Fruit fly (Drosophila melanogaster) whole organism, embryonic: ENCODE data around the gene Top3alpha.

Experiments
- CG3995 ChIP-seq: fragments of 200-800 bp; sonication (Bioruptor generic); optimal IDR thresholded peaks from 3 replicates; lab custom pipeline; 2016; ENCODE audit warnings: missing biosample characterization, missing genetic modification characterization
- CG4707 ChIP-seq: fragments of 200-800 bp; sonication (Bioruptor generic); optimal IDR thresholded peaks from 2 replicates; lab custom pipeline; 2018; ENCODE audit warnings: missing biosample characterization, mild to moderate bottlenecking, missing genetic modification characterization, moderate library complexity
- HLH54F ChIP-seq: fragments of 200-800 bp; sonication (Bioruptor generic); optimal IDR thresholded peaks from 3 replicates; lab custom pipeline; 2016; ENCODE audit warnings: missing biosample characterization, missing genetic modification characterization
- Meics ChIP-seq: fragments of 200-800 bp; sonication (Bioruptor generic); optimal IDR thresholded peaks from 2 replicates; lab custom pipeline; 2017; ENCODE audit warnings: missing biosample characterization, mild to moderate bottlenecking, missing genetic modification characterization
- Ravus ChIP-seq: fragments of 200-800 bp; sonication (Bioruptor generic); IDR thresholded peaks from 2 replicates; pipeline ENCODE4 v1.3.6; 2022; ENCODE audit warnings: missing biosample characterization, missing genetic modification characterization
- Spps ChIP-seq: fragments of 200-800 bp; sonication (Bioruptor generic); optimal IDR thresholded peaks from 2 replicates; lab custom pipeline; 2018; ENCODE audit warnings: missing biosample characterization, mild to moderate bottlenecking, missing genetic modification characterization
- br ChIP-seq: fragments of >200 bp; optimal IDR thresholded peaks from 2 replicates; lab custom pipeline; 2017
- chinmo ChIP-seq: fragments of 200-800 bp; sonication (Bioruptor generic); IDR thresholded peaks from 4 replicates; pipeline ENCODE4 v1.3.6; 2022; ENCODE audit warnings: missing biosample characterization, missing genetic modification characterization; ENCODE audit not compliant: partially characterized antibody
- gcm ChIP-seq: fragments of 200-800 bp; sonication (Bioruptor generic); optimal IDR thresholded peaks from 2 replicates; lab custom pipeline; 2019; ENCODE audit warnings: missing biosample characterization, mild to moderate bottlenecking, missing genetic modification characterization, moderate library complexity
- ken ChIP-seq: fragments of 200-800 bp; sonication (Bioruptor generic); IDR thresholded peaks from 3 replicates; pipeline ENCODE4 v1.3.6; 2022; ENCODE audit warnings: missing biosample characterization, missing genetic modification characterization
- knrl ChIP-seq: fragments of 200-800 bp; sonication (Bioruptor generic); IDR thresholded peaks from 3 replicates; pipeline ENCODE4 v1.3.6; 2022; ENCODE audit warnings: missing biosample characterization, missing genetic modification characterization; ENCODE audit not compliant: partially characterized antibody
- sna ChIP-seq: fragments of 200-800 bp; sonication (Bioruptor generic); IDR thresholded peaks from 2 replicates; pipeline ENCODE4 v1.3.6; 2022; ENCODE audit warnings: missing biosample characterization, missing genetic modification characterization; ENCODE audit not compliant: partially characterized antibody
- zen ChIP-seq: fragments of 200-800 bp; sonication (Bioruptor generic); optimal IDR thresholded peaks from 3 replicates; lab custom pipeline; 2018; ENCODE audit warnings: missing biosample characterization, mild to moderate bottlenecking, missing genetic modification characterization, moderate library complexity

DNA sequence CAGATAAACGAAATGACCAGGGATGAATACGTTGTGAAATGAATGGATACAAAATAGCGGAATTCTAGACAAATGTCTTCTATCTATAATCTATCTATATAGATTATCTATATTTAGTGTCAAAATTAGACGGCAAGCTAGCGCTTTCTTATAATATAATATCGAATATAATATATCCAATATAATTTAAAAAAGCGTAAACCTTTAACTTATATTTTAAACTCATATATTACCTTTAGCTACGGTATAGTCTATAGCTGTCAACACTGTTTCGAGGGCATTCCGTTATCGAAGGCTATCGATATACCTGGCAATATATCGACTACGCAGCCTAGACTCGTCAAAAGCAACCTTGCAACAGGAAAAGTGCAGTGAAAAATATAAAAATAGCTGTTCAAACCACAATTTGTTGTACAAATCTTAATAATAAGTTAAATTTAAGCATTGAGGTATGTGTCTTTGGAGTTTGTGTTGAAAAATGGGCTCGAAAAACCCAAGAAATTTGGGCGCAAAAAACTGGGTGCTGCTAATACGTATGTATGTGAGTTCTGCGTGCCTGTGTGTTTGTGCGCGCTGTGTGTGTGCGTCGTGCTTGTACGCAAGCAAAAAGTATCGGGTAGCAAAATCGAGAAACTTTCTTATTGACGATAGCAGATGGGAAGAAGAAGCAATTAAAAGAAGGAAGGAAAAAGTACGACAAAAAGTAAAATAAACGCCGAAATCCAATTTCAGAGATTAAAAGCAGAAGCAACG lies 4.9 kb upstream of the Top3alpha start, which contains the start of the genes swm and Ctu2:
- peak; percentile 13 for TF ChIP-seq Spps
- peak; percentile 67; the same call in 1 of the 2 replicates for TF ChIP-seq sna (GFP tag; lab: Robert Waterston, UW)
- TF ChIP-seq CG3995 (GFP tag; lab: Kevin White, UChicago), result peak; percentile 3
- TF ChIP-seq ken (GFP tag; lab: Robert Waterston, UW), result 0 out of 3 replicates have a peak, but pooled peaks have one; percentile 33
- TF ChIP-seq chinmo (GFP tag; lab: Robert Waterston, UW), result 0 out of 4 replicates have a peak, but pooled peaks have one; percentile 80
- TF ChIP-seq Ravus, result no peak
- peak; percentile 48 for TF ChIP-seq zen (tag; lab: Kevin White, UChicago)
- peak; percentile 0 for TF ChIP-seq HLH54F
- TF ChIP-seq br (lab: Kevin White, UChicago), result no peak
- peak; percentile 69; the same call in 2 of the 3 replicates for TF ChIP-seq knrl (GFP tag; lab: Robert Waterston, UW)
- TF ChIP-seq gcm, result no peak
- TF ChIP-seq CG4707 (GFP tag; lab: Kevin White, UChicago), result no peak
- TF ChIP-seq Meics (GFP tag; lab: Kevin White, UChicago), result no peak
